Fruit fly (Drosophila melanogaster) whole organism, embryonic: ENCODE measurements around the gene CG42538.
A peak's percentile ranks its signal among the peaks of the same experiment; 100 is the strongest.

Source experiments
- Ada2b ChIP-seq: fragments of 200-800 bp; sonication (Bioruptor generic); IDR thresholded peaks from 2 replicates; pipeline ENCODE4 v1.3.6; 2022; ENCODE audit warnings: missing biosample characterization, missing genetic modification characterization
- CG10565 ChIP-seq: fragments of 200-800 bp; sonication (Bioruptor generic); optimal IDR thresholded peaks from 3 replicates; lab custom pipeline; 2016; ENCODE audit warnings: missing biosample characterization, mild to moderate bottlenecking, missing genetic modification characterization
- CG11695 ChIP-seq: fragments of 200-800 bp; sonication (Bioruptor generic); IDR thresholded peaks from 3 replicates; pipeline ENCODE4 v1.3.6; 2022; ENCODE audit warnings: missing biosample characterization, missing genetic modification characterization
- CG11696 ChIP-seq: fragments of 200-800 bp; sonication (Bioruptor generic); IDR thresholded peaks from 2 replicates; pipeline ENCODE4 v1.3.6; 2022; ENCODE audit warnings: missing biosample characterization, missing genetic modification characterization
- CG11723 ChIP-seq: fragments of 200-800 bp; sonication (Bioruptor generic); optimal IDR thresholded peaks from 2 replicates; lab custom pipeline; 2017; ENCODE audit warnings: missing biosample characterization, mild to moderate bottlenecking, missing genetic modification characterization
- CG12219 ChIP-seq: fragments of 200-800 bp; sonication (Bioruptor generic); optimal IDR thresholded peaks from 3 replicates; lab custom pipeline; 2018; ENCODE audit warnings: missing biosample characterization, mild to moderate bottlenecking, missing genetic modification characterization
- CG12942 ChIP-seq: fragments of 200-800 bp; sonication (Bioruptor generic); optimal IDR thresholded peaks from 3 replicates; lab custom pipeline; 2016; ENCODE audit warnings: missing biosample characterization, missing genetic modification characterization
- CG13287 ChIP-seq: fragments of 200-800 bp; sonication (Bioruptor generic); IDR thresholded peaks from 2 replicates; pipeline ENCODE4 v1.3.6; 2022; ENCODE audit warnings: missing biosample characterization, missing genetic modification characterization; ENCODE audit not compliant: partially characterized antibody
- CG13775 ChIP-seq: fragments of 200-800 bp; sonication (Bioruptor generic); optimal IDR thresholded peaks from 3 replicates; lab custom pipeline; 2017; ENCODE audit warnings: missing biosample characterization, mild to moderate bottlenecking, missing genetic modification characterization
- CG14050 ChIP-seq: fragments of 200-800 bp; sonication (Bioruptor generic); IDR thresholded peaks from 3 replicates; pipeline ENCODE4 v1.3.6; 2022; ENCODE audit warnings: missing biosample characterization, missing genetic modification characterization
- CG15011 ChIP-seq: fragments of 200-800 bp; sonication (Bioruptor generic); optimal IDR thresholded peaks from 3 replicates; lab custom pipeline; 2018; ENCODE audit warnings: missing biosample characterization, mild to moderate bottlenecking, missing genetic modification characterization
- CG15514 ChIP-seq: fragments of 200-800 bp; sonication (Bioruptor generic); optimal IDR thresholded peaks from 3 replicates; lab custom pipeline; 2017; ENCODE audit warnings: missing biosample characterization, missing genetic modification characterization, mild to moderate bottlenecking, moderate library complexity, missing genetic modification reagents
- CG16779 ChIP-seq: fragments of 200-800 bp; sonication (Bioruptor generic); IDR thresholded peaks from 2 replicates; pipeline ENCODE4 v1.3.6; 2022; ENCODE audit warnings: missing biosample characterization, missing genetic modification characterization
- CG18599 ChIP-seq: fragments of 200-800 bp; sonication (Bioruptor generic); optimal IDR thresholded peaks from 3 replicates; lab custom pipeline; 2017; ENCODE audit warnings: missing biosample characterization, missing genetic modification characterization, mild to moderate bottlenecking, moderate library complexity, missing genetic modification reagents
- CG2120 ChIP-seq: fragments of 200-800 bp; sonication (Bioruptor generic); optimal IDR thresholded peaks from 3 replicates; lab custom pipeline; 2016; ENCODE audit warnings: missing biosample characterization, missing genetic modification characterization
- CG31224 ChIP-seq: fragments of 200-800 bp; sonication (Bioruptor generic); IDR thresholded peaks from 2 replicates; pipeline ENCODE4 v1.3.6; 2022; ENCODE audit warnings: missing biosample characterization, missing genetic modification characterization
- CG32532 ChIP-seq: fragments of 200-800 bp; sonication (Bioruptor generic); IDR thresholded peaks from 2 replicates; pipeline ENCODE4 v1.3.6; 2022; ENCODE audit warnings: missing biosample characterization, missing genetic modification characterization
- CG32767 ChIP-seq: fragments of 200-800 bp; sonication (Bioruptor generic); IDR thresholded peaks from 2 replicates; pipeline ENCODE4 v1.3.6; 2022; ENCODE audit warnings: missing biosample characterization, missing genetic modification characterization
- CG34376 ChIP-seq: fragments of 200-800 bp; sonication (Bioruptor generic); optimal IDR thresholded peaks from 2 replicates; lab custom pipeline; 2018; ENCODE audit warnings: missing biosample characterization, mild to moderate bottlenecking, missing genetic modification characterization
- CG6854 ChIP-seq: fragments of 200-800 bp; sonication (Bioruptor generic); optimal IDR thresholded peaks from 3 replicates; lab custom pipeline; 2017; ENCODE audit warnings: missing biosample characterization, mild to moderate bottlenecking, missing genetic modification characterization
- CG7556 ChIP-seq: fragments of 200-800 bp; sonication (Bioruptor generic); optimal IDR thresholded peaks from 2 replicates; lab custom pipeline; 2017; ENCODE audit warnings: missing biosample characterization, mild to moderate bottlenecking, missing genetic modification characterization
- CG8089 ChIP-seq: fragments of 200-800 bp; sonication (Bioruptor generic); optimal IDR thresholded peaks from 3 replicates; lab custom pipeline; 2016; ENCODE audit warnings: missing biosample characterization, missing genetic modification characterization
- CHES-1-like ChIP-seq: fragments of 200-800 bp; sonication (Bioruptor generic); optimal IDR thresholded peaks from 2 replicates; lab custom pipeline; 2016; ENCODE audit warnings: missing biosample characterization, missing genetic modification characterization
- Chrac-16 ChIP-seq: fragments of 200-800 bp; sonication (Bioruptor generic); optimal IDR thresholded peaks from 3 replicates; lab custom pipeline; 2016; ENCODE audit warnings: missing biosample characterization, missing genetic modification characterization
- D19B ChIP-seq: fragments of 200-800 bp; sonication (Bioruptor generic); optimal IDR thresholded peaks from 2 replicates; lab custom pipeline; 2017; ENCODE audit warnings: missing biosample characterization, mild to moderate bottlenecking, missing genetic modification characterization
- E2f1 ChIP-seq: fragments of 200-800 bp; sonication (Bioruptor generic); IDR thresholded peaks from 2 replicates; pipeline ENCODE4 v1.3.6; 2022; ENCODE audit warnings: missing biosample characterization, missing genetic modification characterization
- Eip74EF ChIP-seq, 2 experiments: fragments of 200-800 bp in 1 of 2; fragments of >200 bp in 1 of 2; sonication (Bioruptor generic) in 1 of 2; optimal IDR thresholded peaks; 2 replicates each; lab custom pipeline; 2017 to 2019; ENCODE audit warnings: missing biosample characterization in 2 of 2, missing genetic modification characterization in 2 of 2, mild to moderate bottlenecking in 1 of 2, moderate library complexity in 1 of 2
- HHEX ChIP-seq: fragments of 200-800 bp; sonication (Bioruptor generic); optimal IDR thresholded peaks from 3 replicates; lab custom pipeline; 2017; ENCODE audit warnings: missing biosample characterization, mild to moderate bottlenecking, missing genetic modification characterization, missing genetic modification reagents
- Hmr ChIP-seq: fragments of 200-800 bp; sonication (Bioruptor generic); optimal IDR thresholded peaks from 3 replicates; lab custom pipeline; 2017; ENCODE audit warnings: mild to moderate bottlenecking, missing biosample characterization, missing genetic modification reagents, missing genetic modification characterization
- Nf-YB ChIP-seq: fragments of 200-800 bp; sonication (Bioruptor generic); optimal IDR thresholded peaks from 3 replicates; lab custom pipeline; 2019; ENCODE audit warnings: missing biosample characterization, mild to moderate bottlenecking, missing genetic modification characterization, moderate library complexity
- Rfx ChIP-seq: fragments of 200-800 bp; sonication (Bioruptor generic); IDR thresholded peaks from 2 replicates; pipeline ENCODE4 v1.3.6; 2022; ENCODE audit warnings: missing biosample characterization, missing genetic modification characterization
- Sin3A ChIP-seq: fragments of >200 bp; optimal IDR thresholded peaks from 2 replicates; lab custom pipeline; 2018
- Xbp1 ChIP-seq: fragments of 200-800 bp; sonication (Bioruptor generic); optimal IDR thresholded peaks from 3 replicates; lab custom pipeline; 2016; ENCODE audit warnings: missing biosample characterization, mild to moderate bottlenecking, missing genetic modification characterization
- caup ChIP-seq: fragments of 200-800 bp; sonication (Bioruptor generic); optimal IDR thresholded peaks from 3 replicates; lab custom pipeline; 2017; ENCODE audit warnings: missing biosample characterization, mild to moderate bottlenecking, missing genetic modification characterization, moderate library complexity; ENCODE audit not compliant: severe bottlenecking
- crc ChIP-seq: fragments of 200-800 bp; sonication (Bioruptor generic); optimal IDR thresholded peaks from 2 replicates; lab custom pipeline; 2016; ENCODE audit warnings: missing biosample characterization, missing genetic modification characterization
- da ChIP-seq: fragments of 200-800 bp; sonication (Bioruptor generic); optimal IDR thresholded peaks from 2 replicates; lab custom pipeline; 2016; ENCODE audit warnings: missing biosample characterization, missing genetic modification characterization
- exex ChIP-seq: fragments of 200-800 bp; sonication (Bioruptor generic); optimal IDR thresholded peaks from 4 replicates; lab custom pipeline; 2018; ENCODE audit warnings: missing biosample characterization, mild to moderate bottlenecking, missing genetic modification characterization, moderate library complexity
- fru ChIP-seq: fragments of >200 bp; optimal IDR thresholded peaks from 2 replicates; lab custom pipeline; 2017
- gro ChIP-seq: fragments of 200-800 bp; sonication (Bioruptor generic); optimal IDR thresholded peaks from 2 replicates; lab custom pipeline; 2016; ENCODE audit warnings: missing biosample characterization, missing genetic modification characterization
- lmd ChIP-seq: fragments of 200-800 bp; sonication (Bioruptor generic); IDR thresholded peaks from 2 replicates; pipeline ENCODE4 v1.3.6; 2022; ENCODE audit warnings: missing biosample characterization, missing genetic modification characterization
- maf-S ChIP-seq: fragments of 200-800 bp; sonication (Bioruptor generic); optimal IDR thresholded peaks from 2 replicates; lab custom pipeline; 2016; ENCODE audit warnings: missing biosample characterization, missing genetic modification characterization
- onecut ChIP-seq: fragments of 200-800 bp; sonication (Bioruptor generic); IDR thresholded peaks from 2 replicates; pipeline ENCODE4 v1.3.6; 2022; ENCODE audit warnings: missing biosample characterization, missing genetic modification characterization
- org-1 ChIP-seq: fragments of 200-800 bp; sonication (Bioruptor generic); optimal IDR thresholded peaks from 2 replicates; lab custom pipeline; 2017; ENCODE audit warnings: missing biosample characterization, missing genetic modification characterization
- pfk ChIP-seq: fragments of 200-800 bp; sonication (Bioruptor generic); optimal IDR thresholded peaks from 2 replicates; lab custom pipeline; 2018; ENCODE audit warnings: missing biosample characterization, mild to moderate bottlenecking, missing genetic modification characterization, moderate library complexity
- psq ChIP-seq: fragments of 200-800 bp; sonication (Bioruptor generic); optimal IDR thresholded peaks from 2 replicates; lab custom pipeline; 2017; ENCODE audit warnings: missing biosample characterization, missing genetic modification characterization
- ranshi ChIP-seq: fragments of 200-800 bp; sonication (Bioruptor generic); IDR thresholded peaks from 2 replicates; pipeline ENCODE4 v1.3.6; 2022; ENCODE audit warnings: missing biosample characterization, missing genetic modification characterization
- schlank ChIP-seq: fragments of 200-800 bp; sonication (Bioruptor generic); optimal IDR thresholded peaks from 2 replicates; lab custom pipeline; 2018; ENCODE audit warnings: missing biosample characterization, mild to moderate bottlenecking, missing genetic modification characterization
- sens ChIP-seq: fragments of 200-800 bp; sonication (Bioruptor generic); peaks from one replicate; lab custom pipeline; 2016; ENCODE audit warnings: missing biosample characterization, missing genetic modification characterization
- shn ChIP-seq: fragments of 200-800 bp; sonication (Bioruptor generic); optimal IDR thresholded peaks from 3 replicates; lab custom pipeline; 2016; ENCODE audit warnings: missing biosample characterization, missing genetic modification characterization
- slbo ChIP-seq: fragments of 200-800 bp; sonication (Bioruptor generic); IDR thresholded peaks from 2 replicates; pipeline ENCODE4 v1.3.6; 2022; ENCODE audit warnings: missing biosample characterization, missing genetic modification characterization
- wor ChIP-seq: fragments of 200-800 bp; sonication (Bioruptor generic); IDR thresholded peaks from 2 replicates; pipeline ENCODE4 v1.3.6; 2022; ENCODE audit warnings: missing biosample characterization, missing genetic modification characterization

CG42538 gene

dm6 chr3L:16048086-16048485 lies 13.8 kb downstream of the CG42538 start:
- TF ChIP-seq onecut (GFP tag; lab: Robert Waterston, UW): 0 out of 2 replicates have a peak, but pooled peaks have one; percentile 28
- peak; percentile 39 for TF ChIP-seq Xbp1 (GFP tag; lab: Kevin White, UChicago)
- TF ChIP-seq sens (GFP tag; lab: Kevin White, UChicago): peak; percentile 85
- no peak for TF ChIP-seq psq (GFP tag; lab: Kevin White, UChicago)
- TF ChIP-seq CG13287 (GFP tag; lab: Robert Waterston, UW): no peak
- peak; percentile 94 for TF ChIP-seq CG11695 (GFP tag; lab: Robert Waterston, UW)
- TF ChIP-seq CG11696 (GFP tag; lab: Robert Waterston, UW): peak; percentile 74
- peak; percentile 46 for TF ChIP-seq HHEX (GFP tag; lab: Kevin White, UChicago)
- no peak for TF ChIP-seq pfk (GFP tag; lab: Kevin White, UChicago)
- TF ChIP-seq CG16779 (GFP tag; lab: Robert Waterston, UW): 0 out of 2 replicates have a peak, but pooled peaks have one; percentile 54
- no peak for TF ChIP-seq wor (GFP tag; lab: Robert Waterston, UW)
- no peak for TF ChIP-seq CG6854
- no peak for TF ChIP-seq Eip74EF (GFP tag; optimal IDR thresholded peaks at IDR 0.05; lab: Kevin White, UChicago)
- no peak for TF ChIP-seq exex (tag; lab: Kevin White, UChicago)
- TF ChIP-seq CG32767 (GFP tag; lab: Robert Waterston, UW): peak; percentile 34
- TF ChIP-seq Chrac-16: peak; percentile 38
- no peak for TF ChIP-seq CG12942 (GFP tag; lab: Kevin White, UChicago)
- TF ChIP-seq gro (GFP tag; lab: Kevin White, UChicago): peak; percentile 28
- TF ChIP-seq CG11723 (GFP tag; lab: Kevin White, UChicago): peak; percentile 10
- peak; percentile 27 for TF ChIP-seq schlank
- TF ChIP-seq lmd (GFP tag; lab: Robert Waterston, UW): peak; percentile 72
- TF ChIP-seq CG13775 (GFP tag; lab: Kevin White, UChicago): peak; percentile 26
- TF ChIP-seq CG12219: peak; percentile 43
- TF ChIP-seq CG31224 (GFP tag; lab: Robert Waterston, UW): 0 out of 2 replicates have a peak, but pooled peaks have one; percentile 30
- no peak for TF ChIP-seq fru (lab: Kevin White, UChicago)
- TF ChIP-seq Ada2b: peak; percentile 47
- peak; percentile 40 for TF ChIP-seq CHES-1-like (GFP tag; lab: Kevin White, UChicago)
- peak; percentile 52 for TF ChIP-seq org-1
- TF ChIP-seq CG2120 (GFP tag; lab: Kevin White, UChicago): peak; percentile 81
- peak; percentile 14 for TF ChIP-seq CG7556 (GFP tag; lab: Kevin White, UChicago)
- peak; percentile 51; the same call in 1 of the 2 replicates for TF ChIP-seq E2f1 (GFP tag; lab: Robert Waterston, UW)
- TF ChIP-seq CG15011: peak; percentile 29
- TF ChIP-seq Sin3A (lab: Kevin White, UChicago): no peak
- TF ChIP-seq ranshi (GFP tag; lab: Robert Waterston, UW): peak; percentile 60; the same call in 1 of the 2 replicates
- TF ChIP-seq slbo: peak; percentile 77
- peak; percentile 25; the same call in 1 of the 3 replicates for TF ChIP-seq CG14050 (GFP tag; lab: Robert Waterston, UW)
- peak; percentile 78 for TF ChIP-seq CG32532 (GFP tag; lab: Robert Waterston, UW)
- no peak for TF ChIP-seq Nf-YB (GFP tag; lab: Kevin White, UChicago)
- peak; percentile 75 for TF ChIP-seq Rfx
- peak; percentile 37 for TF ChIP-seq shn (GFP tag; lab: Kevin White, UChicago)
- no peak for TF ChIP-seq CG10565
- peak; percentile 47 for TF ChIP-seq D19B (GFP tag; lab: Kevin White, UChicago)
- peak; percentile 59 for TF ChIP-seq CG34376 (GFP tag; lab: Kevin White, UChicago)
- TF ChIP-seq maf-S (GFP tag; lab: Kevin White, UChicago): peak; percentile 8
- no peak for TF ChIP-seq da (GFP tag; lab: Kevin White, UChicago)
- TF ChIP-seq CG15514 (GFP tag; lab: Kevin White, UChicago): peak; percentile 55
- TF ChIP-seq CG8089 (GFP tag; lab: Kevin White, UChicago): peak; percentile 23
- peak; percentile 53 for TF ChIP-seq caup (GFP tag; lab: Kevin White, UChicago)
- peak; percentile 7 for TF ChIP-seq crc
- TF ChIP-seq CG18599 (GFP tag; lab: Kevin White, UChicago): peak; percentile 74
- peak; percentile 69 for TF ChIP-seq Hmr (GFP tag; lab: Kevin White, UChicago)
